Worm (Caenorhabditis elegans) whole organism, late embryonic: ENCODE data around the gene F28F9.3.

Experiments
- ceh-22 ChIP-seq: sonication (generic microtip); optimal IDR thresholded peaks from 2 replicates; lab custom pipeline; 2017; ENCODE audit warnings: missing biosample characterization, missing genetic modification characterization
- lim-6 ChIP-seq: sonication (generic microtip); optimal IDR thresholded peaks from 2 replicates; lab custom pipeline; 2016; ENCODE audit warnings: missing genetic modification characterization, missing compliant biosample characterization
- nfya-1 ChIP-seq: sonication (generic microtip); optimal IDR thresholded peaks from 2 replicates; lab custom pipeline; 2017; ENCODE audit warnings: missing genetic modification characterization, mild to moderate bottlenecking, missing compliant biosample characterization, antibody characterized with exemption, moderate library complexity
- pha-4 ChIP-seq: fragments of 150-350 bp; optimal IDR thresholded peaks from 2 replicates; lab custom pipeline; 2018; ENCODE audit warnings: missing biosample characterization, missing genetic modification reagents, missing genetic modification characterization
- ref-2 ChIP-seq: sonication (generic microtip); optimal IDR thresholded peaks from 2 replicates; lab custom pipeline; 2016; ENCODE audit warnings: missing genetic modification characterization, missing compliant biosample characterization
- sox-2 ChIP-seq: fragments of 200-800 bp; sonication (Bioruptor generic); IDR thresholded peaks from 2 replicates; pipeline ENCODE4 v1.3.6; 2022; ENCODE audit warnings: missing genetic modification reagents, missing genetic modification characterization, missing compliant biosample characterization
- tbx-2 ChIP-seq: sonication (generic microtip); optimal IDR thresholded peaks from 2 replicates; lab custom pipeline; 2016; ENCODE audit warnings: missing genetic modification characterization, missing compliant biosample characterization

- TF ChIP-seq sox-2 (GFP tag; lab: Robert Waterston, UW): no peak
- TF ChIP-seq ceh-22: no peak
- TF ChIP-seq nfya-1 (tag; lab: Kevin White, UChicago): no peak
- TF ChIP-seq pha-4: no peak
- no peak for TF ChIP-seq ref-2
- TF ChIP-seq lim-6: no peak
- no peak for TF ChIP-seq tbx-2 (tag; lab: Kevin White, UChicago)
Observed at ce11 chrIV:3841607-3842006, 14.9 kb downstream of the F28F9.3 start.
